Comparison of ENCODE assay signal across 1 fruit fly cellular context in genomic region chr3L:3060054-3060979, dm6.
TF ChIP-seq lines count a peak whose summit lies in the region.

No protein-coding gene starts in this region.

TF ChIP-seq in whole organism, embryonic, 481 proteins besides CTCF, POLR2A, EP300 and RAD21 (continued from another document and continues in another):
- TF ChIP-seq Hr51 (GFP tag; optimal IDR thresholded peaks at IDR 0.05; lab: Kevin White, UChicago), result peak; percentile 98
- TF ChIP-seq onecut (GFP tag; IDR thresholded peaks at IDR 0.05; lab: Robert Waterston, UW), result peak; percentile 97
- TF ChIP-seq emc (GFP tag; optimal IDR thresholded peaks at IDR 0.05; lab: Kevin White, UChicago), result peak; percentile 97
- peak; percentile 97 for TF ChIP-seq sim (GFP tag; IDR thresholded peaks at IDR 0.05; lab: Robert Waterston, UW)
- TF ChIP-seq CG18764 (GFP tag; optimal IDR thresholded peaks at IDR 0.05; lab: Kevin White, UChicago), result peak; percentile 96
- TF ChIP-seq CG15696 (tag; optimal IDR thresholded peaks at IDR 0.05; lab: Kevin White, UChicago), result peak; percentile 94
- peak; percentile 98 for TF ChIP-seq gt (GFP tag; IDR thresholded peaks at IDR 0.05; lab: Robert Waterston, UW)
- TF ChIP-seq az2 (GFP tag; optimal IDR thresholded peaks at IDR 0.05; lab: Kevin White, UChicago), result peak; percentile 99
- peak; percentile 96 for TF ChIP-seq ftz-f1 (GFP tag; optimal IDR thresholded peaks at IDR 0.05; lab: Kevin White, UChicago)
- TF ChIP-seq CkIIα-i1 (GFP tag; IDR thresholded peaks at IDR 0.05; lab: Robert Waterston, UW), result peak; percentile 98
- TF ChIP-seq CG31224 (GFP tag; IDR thresholded peaks at IDR 0.05; lab: Robert Waterston, UW), result peak; percentile 97
- peak; percentile 97 for TF ChIP-seq Dek (tag; optimal IDR thresholded peaks at IDR 0.05; lab: Kevin White, UChicago)
- peak; percentile 95 for TF ChIP-seq Hand (GFP tag; optimal IDR thresholded peaks at IDR 0.05; lab: Kevin White, UChicago)
- peak; percentile 97 for TF ChIP-seq btn (GFP tag; optimal IDR thresholded peaks at IDR 0.05; lab: Kevin White, UChicago)
- peak; percentile 99 for TF ChIP-seq jigr1 (GFP tag; IDR thresholded peaks at IDR 0.05; lab: Robert Waterston, UW)
- TF ChIP-seq CG8478 (optimal IDR thresholded peaks at IDR 0.05; lab: Kevin White, UChicago), result no peak
- no peak for TF ChIP-seq CG16813 (GFP tag; IDR thresholded peaks at IDR 0.05; lab: Robert Waterston, UW; ENCODE audit: partially characterized antibody)
- peak; percentile 100 for TF ChIP-seq sr (GFP tag; IDR thresholded peaks at IDR 0.05; lab: Robert Waterston, UW)
- peak; percentile 87 for TF ChIP-seq Jarid2 (GFP tag; optimal IDR thresholded peaks at IDR 0.05; lab: Kevin White, UChicago)
- TF ChIP-seq CG13624 (GFP tag; optimal IDR thresholded peaks at IDR 0.05; lab: Kevin White, UChicago), result peak; percentile 99
- TF ChIP-seq CG32767 (GFP tag; IDR thresholded peaks at IDR 0.05; lab: Robert Waterston, UW), result peak; percentile 99
- peak; percentile 99 for TF ChIP-seq pho (GFP tag; optimal IDR thresholded peaks at IDR 0.05; lab: Kevin White, UChicago)
- peak; percentile 98 for TF ChIP-seq CoRest (tag; optimal IDR thresholded peaks at IDR 0.05; lab: Kevin White, UChicago)
- TF ChIP-seq zen (tag; optimal IDR thresholded peaks at IDR 0.05; lab: Kevin White, UChicago), result peak; percentile 94
- TF ChIP-seq CG12299 (tag; optimal IDR thresholded peaks at IDR 0.05; lab: Kevin White, UChicago), result peak; percentile 93
- peak; percentile 99 for TF ChIP-seq CG4404 (GFP tag; IDR thresholded peaks at IDR 0.05; lab: Robert Waterston, UW)
- peak; percentile 99 for TF ChIP-seq ind (GFP tag; optimal IDR thresholded peaks at IDR 0.05; lab: Kevin White, UChicago)
- TF ChIP-seq CG13775 (GFP tag; optimal IDR thresholded peaks at IDR 0.05; lab: Kevin White, UChicago), result peak; percentile 98
- peak; percentile 100 for TF ChIP-seq lab (GFP tag; optimal IDR thresholded peaks at IDR 0.05; lab: Kevin White, UChicago)
- peak; percentile 97 for TF ChIP-seq CG4820 (GFP tag; optimal IDR thresholded peaks at IDR 0.05; lab: Kevin White, UChicago)
- TF ChIP-seq so (GFP tag; IDR thresholded peaks at IDR 0.05; lab: Robert Waterston, UW), result peak; percentile 99
- TF ChIP-seq her (GFP tag; optimal IDR thresholded peaks at IDR 0.05; lab: Kevin White, UChicago), result peak; percentile 97
- peak; percentile 95 for TF ChIP-seq Blimp-1 (GFP tag; optimal IDR thresholded peaks at IDR 0.05; lab: Kevin White, UChicago)
- peak; percentile 82 for TF ChIP-seq CG33557 (GFP tag; optimal IDR thresholded peaks at IDR 0.05; lab: Kevin White, UChicago)
- TF ChIP-seq Asciz (GFP tag; optimal IDR thresholded peaks at IDR 0.05; lab: Kevin White, UChicago), result peak; percentile 97
- peak; percentile 46; the same call in 1 of the 2 replicates for TF ChIP-seq hbn (GFP tag; IDR thresholded peaks at IDR 0.05; lab: Robert Waterston, UW; ENCODE audit: partially characterized antibody)
- TF ChIP-seq Doc2 (GFP tag; IDR thresholded peaks at IDR 0.05; lab: Robert Waterston, UW), result peak; percentile 98
- TF ChIP-seq Dad (GFP tag; optimal IDR thresholded peaks at IDR 0.05; lab: Kevin White, UChicago), result peak; percentile 99
- no peak for TF ChIP-seq zf30C (GFP tag; optimal IDR thresholded peaks at IDR 0.05; lab: Kevin White, UChicago)
- peak; percentile 93 for TF ChIP-seq CG8359 (GFP tag; optimal IDR thresholded peaks at IDR 0.05; lab: Kevin White, UChicago; ENCODE audit: borderline replicate concordance)
- peak; percentile 97 for TF ChIP-seq p53 (GFP tag; optimal IDR thresholded peaks at IDR 0.05; lab: Kevin White, UChicago)
- peak; percentile 91 for TF ChIP-seq CG15601 (tag; optimal IDR thresholded peaks at IDR 0.05; lab: Kevin White, UChicago)
- TF ChIP-seq sisA (GFP tag; IDR thresholded peaks at IDR 0.05; lab: Robert Waterston, UW), result peak; percentile 100
- TF ChIP-seq dpn (GFP tag; optimal IDR thresholded peaks at IDR 0.05; lab: Kevin White, UChicago), result peak; percentile 99
- peak; percentile 99 for TF ChIP-seq CG3847 (GFP tag; IDR thresholded peaks at IDR 0.05; lab: Robert Waterston, UW)
- TF ChIP-seq slp2 (GFP tag; optimal IDR thresholded peaks at IDR 0.05; lab: Kevin White, UChicago), result peak; percentile 97
- TF ChIP-seq Fer3 (tag; optimal IDR thresholded peaks at IDR 0.05; lab: Kevin White, UChicago), result peak; percentile 98
- peak; percentile 66 for TF ChIP-seq MESR4 (GFP tag; optimal IDR thresholded peaks at IDR 0.05; lab: Kevin White, UChicago)
- peak; percentile 98 for TF ChIP-seq CG11398 (GFP tag; optimal IDR thresholded peaks at IDR 0.05; lab: Kevin White, UChicago)
- peak; percentile 97 for TF ChIP-seq NC2β (GFP tag; optimal IDR thresholded peaks at IDR 0.05; lab: Kevin White, UChicago)
- peak; percentile 12 for TF ChIP-seq BEAF-32 (GFP tag; optimal IDR thresholded peaks at IDR 0.05; lab: Kevin White, UChicago)
- TF ChIP-seq insv (GFP tag; optimal IDR thresholded peaks at IDR 0.05; lab: Kevin White, UChicago), result peak; percentile 72 to 74
- peak; percentile 99 for TF ChIP-seq ems (GFP tag; optimal IDR thresholded peaks at IDR 0.05; lab: Kevin White, UChicago)
- peak; percentile 100 for TF ChIP-seq Rfx (GFP tag; IDR thresholded peaks at IDR 0.05; lab: Robert Waterston, UW)
- TF ChIP-seq TFAM (GFP tag; optimal IDR thresholded peaks at IDR 0.05; lab: Kevin White, UChicago), result peak; percentile 92
- TF ChIP-seq slou (GFP tag; optimal IDR thresholded peaks at IDR 0.05; lab: Kevin White, UChicago), result peak; percentile 95
- TF ChIP-seq trh (GFP tag; optimal IDR thresholded peaks at IDR 0.05; lab: Kevin White, UChicago), result peak; percentile 96
- TF ChIP-seq lilli (GFP tag; optimal IDR thresholded peaks at IDR 0.05; lab: Kevin White, UChicago), result peak; percentile 99
- TF ChIP-seq CG18619 (GFP tag; optimal IDR thresholded peaks at IDR 0.05; lab: Kevin White, UChicago), result peak; percentile 99
- peak; percentile 84 for TF ChIP-seq CG10565 (GFP tag; optimal IDR thresholded peaks at IDR 0.05; lab: Kevin White, UChicago)
- TF ChIP-seq CG5953 (GFP tag; IDR thresholded peaks at IDR 0.05; lab: Robert Waterston, UW), result peak; percentile 99
- peak; percentile 92 for TF ChIP-seq Vsx1 (GFP tag; optimal IDR thresholded peaks at IDR 0.05; lab: Kevin White, UChicago)
- peak in 1 of 2 experiments; percentile 94 for TF ChIP-seq Eip74EF (GFP tag; optimal IDR thresholded peaks at IDR 0.05; lab: Kevin White, UChicago)
- peak; percentile 99 for TF ChIP-seq tin (GFP tag; optimal IDR thresholded peaks at IDR 0.05; lab: Kevin White, UChicago)
- TF ChIP-seq CG17612 (GFP tag; IDR thresholded peaks at IDR 0.05; lab: Robert Waterston, UW), result peak; percentile 98
- peak; percentile 94 for TF ChIP-seq ssp (GFP tag; IDR thresholded peaks at IDR 0.05; lab: Robert Waterston, UW)
- peak; percentile 80 for TF ChIP-seq CG2116 (GFP tag; optimal IDR thresholded peaks at IDR 0.05; lab: Kevin White, UChicago)
- TF ChIP-seq chn (GFP tag; optimal IDR thresholded peaks at IDR 0.05; lab: Kevin White, UChicago), result peak; percentile 98
- TF ChIP-seq CG7372 (GFP tag; IDR thresholded peaks at IDR 0.05; lab: Robert Waterston, UW), result peak; percentile 99
- TF ChIP-seq CG1529 (GFP tag; optimal IDR thresholded peaks at IDR 0.05; lab: Kevin White, UChicago), result peak; percentile 96
- TF ChIP-seq usp (GFP tag; optimal IDR thresholded peaks at IDR 0.05; lab: Kevin White, UChicago), result no peak
- TF ChIP-seq gce (GFP tag; IDR thresholded peaks at IDR 0.05; lab: Robert Waterston, UW), result peak; percentile 99
- peak; percentile 96 for TF ChIP-seq Six4 (GFP tag; optimal IDR thresholded peaks at IDR 0.05; lab: Kevin White, UChicago)
- peak; percentile 86 for TF ChIP-seq sqz (GFP tag; optimal IDR thresholded peaks at IDR 0.05; lab: Kevin White, UChicago)
- TF ChIP-seq pb (GFP tag; optimal IDR thresholded peaks at IDR 0.05; lab: Kevin White, UChicago), result peak; percentile 98
- peak; percentile 97 for TF ChIP-seq dm (GFP tag; optimal IDR thresholded peaks at IDR 0.05; lab: Kevin White, UChicago)
- peak; percentile 99 for TF ChIP-seq CG17359 (tag; optimal IDR thresholded peaks at IDR 0.05; lab: Kevin White, UChicago)
- TF ChIP-seq grau (tag; optimal IDR thresholded peaks at IDR 0.05; lab: Kevin White, UChicago), result peak; percentile 97
- peak; percentile 14 for TF ChIP-seq gfzf (GFP tag; optimal IDR thresholded peaks at IDR 0.05; lab: Kevin White, UChicago)
- TF ChIP-seq MBD-R2 (GFP tag; IDR thresholded peaks at IDR 0.05; lab: Robert Waterston, UW), result peak; percentile 99
- peak; percentile 98 for TF ChIP-seq CG9817 (tag; optimal IDR thresholded peaks at IDR 0.05; lab: Kevin White, UChicago)
- TF ChIP-seq ci (GFP tag; IDR thresholded peaks at IDR 0.05; lab: Robert Waterston, UW), result peak; percentile 100
- no peak for TF ChIP-seq HLH4C (GFP tag; IDR thresholded peaks at IDR 0.05; lab: Robert Waterston, UW; ENCODE audit: partially characterized antibody)
- TF ChIP-seq Chrac-16 (GFP tag; optimal IDR thresholded peaks at IDR 0.05; lab: Kevin White, UChicago), result peak; percentile 99
- peak; percentile 98 for TF ChIP-seq tup (GFP tag; optimal IDR thresholded peaks at IDR 0.05; lab: Kevin White, UChicago)
- TF ChIP-seq scrt (GFP tag; optimal IDR thresholded peaks at IDR 0.05; lab: Kevin White, UChicago), result peak; percentile 95
- no peak for TF ChIP-seq Stat92E (GFP tag; optimal IDR thresholded peaks at IDR 0.05; lab: Kevin White, UChicago)
- TF ChIP-seq Opbp (GFP tag; IDR thresholded peaks at IDR 0.05; lab: Robert Waterston, UW; ENCODE audit: partially characterized antibody), result no peak; the same call in 2 of the 3 replicates
- TF ChIP-seq gem (tag; optimal IDR thresholded peaks at IDR 0.05; lab: Kevin White, UChicago), result peak; percentile 98
- TF ChIP-seq unpg (GFP tag; optimal IDR thresholded peaks at IDR 0.05; lab: Kevin White, UChicago), result peak; percentile 98
- TF ChIP-seq CG6689 (GFP tag; IDR thresholded peaks at IDR 0.05; lab: Robert Waterston, UW), result peak; percentile 99
- TF ChIP-seq CG13123 (GFP tag; optimal IDR thresholded peaks at IDR 0.05; lab: Kevin White, UChicago), result peak; percentile 98
- TF ChIP-seq zfh1 (GFP tag; IDR thresholded peaks at IDR 0.05; lab: Robert Waterston, UW), result peak; percentile 99
- TF ChIP-seq dmrt11E (tag; optimal IDR thresholded peaks at IDR 0.05; lab: Kevin White, UChicago), result peak; percentile 92
- TF ChIP-seq CG8924 (tag; optimal IDR thresholded peaks at IDR 0.05; lab: Kevin White, UChicago), result peak; percentile 96
- peak; percentile 100 for TF ChIP-seq Optix (GFP tag; IDR thresholded peaks at IDR 0.05; lab: Robert Waterston, UW)
- peak; percentile 92 for TF ChIP-seq Lhr (GFP tag; optimal IDR thresholded peaks at IDR 0.05; lab: Kevin White, UChicago)
- TF ChIP-seq NK7.1 (GFP tag; optimal IDR thresholded peaks at IDR 0.05; lab: Kevin White, UChicago), result peak; percentile 98
- TF ChIP-seq ranshi (GFP tag; IDR thresholded peaks at IDR 0.05; lab: Robert Waterston, UW), result peak; percentile 100
- TF ChIP-seq PHDP (tag; optimal IDR thresholded peaks at IDR 0.05; lab: Kevin White, UChicago), result peak; percentile 97
- peak; percentile 98 for TF ChIP-seq CG10654 (GFP tag; optimal IDR thresholded peaks at IDR 0.05; lab: Kevin White, UChicago)
- TF ChIP-seq CG14860 (GFP tag; IDR thresholded peaks at IDR 0.05; lab: Robert Waterston, UW; ENCODE audit: partially characterized antibody), result no peak
- peak; percentile 99 for TF ChIP-seq Sox102F (GFP tag; optimal IDR thresholded peaks at IDR 0.05; lab: Kevin White, UChicago)
- TF ChIP-seq Hmr (GFP tag; optimal IDR thresholded peaks at IDR 0.05; lab: Kevin White, UChicago), result peak; percentile 99
- TF ChIP-seq CG2202 (tag; optimal IDR thresholded peaks at IDR 0.05; lab: Kevin White, UChicago), result peak; percentile 93
- TF ChIP-seq CG4328 (GFP tag; optimal IDR thresholded peaks at IDR 0.05; lab: Kevin White, UChicago), result peak; percentile 95
- peak; percentile 99 for TF ChIP-seq CG4730 (GFP tag; IDR thresholded peaks at IDR 0.05; lab: Robert Waterston, UW)
- peak; percentile 99 for TF ChIP-seq CG14667 (GFP tag; IDR thresholded peaks at IDR 0.05; lab: Robert Waterston, UW)
- peak; percentile 94 for TF ChIP-seq CG10543 (GFP tag; optimal IDR thresholded peaks at IDR 0.05; lab: Kevin White, UChicago)
- peak; percentile 98 for TF ChIP-seq gsb (GFP tag; IDR thresholded peaks at IDR 0.05; lab: Robert Waterston, UW)
- peak; percentile 98 for TF ChIP-seq CG1647 (GFP tag; optimal IDR thresholded peaks at IDR 0.05; lab: Kevin White, UChicago)
- TF ChIP-seq wdn (GFP tag; IDR thresholded peaks at IDR 0.05; lab: Robert Waterston, UW), result peak; percentile 99
- TF ChIP-seq tna (GFP tag; IDR thresholded peaks at IDR 0.05; lab: Robert Waterston, UW; ENCODE audit: partially characterized antibody), result no peak
- peak; percentile 98 for TF ChIP-seq Oli (tag; optimal IDR thresholded peaks at IDR 0.05; lab: Kevin White, UChicago)
- peak; percentile 99 for TF ChIP-seq Pdp1 (GFP tag; optimal IDR thresholded peaks at IDR 0.05; lab: Kevin White, UChicago)
- peak; percentile 98 for TF ChIP-seq CG12942 (GFP tag; optimal IDR thresholded peaks at IDR 0.05; lab: Kevin White, UChicago)
- TF ChIP-seq tgo (GFP tag; IDR thresholded peaks at IDR 0.05; lab: Robert Waterston, UW), result peak; percentile 99
- TF ChIP-seq Taf1 (GFP tag; IDR thresholded peaks at IDR 0.05; lab: Robert Waterston, UW), result peak; percentile 99
- TF ChIP-seq CG8290 (GFP tag; optimal IDR thresholded peaks at IDR 0.05; lab: Kevin White, UChicago), result peak; percentile 94
- TF ChIP-seq CG8290 (tag; optimal IDR thresholded peaks at IDR 0.05; lab: Kevin White, UChicago), result peak; percentile 86 to 100
- TF ChIP-seq kay (GFP tag; optimal IDR thresholded peaks at IDR 0.05; lab: Kevin White, UChicago), result peak; percentile 97
- TF ChIP-seq sug (tag; optimal IDR thresholded peaks at IDR 0.05; lab: Kevin White, UChicago), result peak; percentile 94
- peak; percentile 92 for TF ChIP-seq CG4707 (GFP tag; optimal IDR thresholded peaks at IDR 0.05; lab: Kevin White, UChicago)
- peak; percentile 96 for TF ChIP-seq Max (GFP tag; optimal IDR thresholded peaks at IDR 0.05; lab: Kevin White, UChicago)
- peak; percentile 94 for TF ChIP-seq mirr (GFP tag; optimal IDR thresholded peaks at IDR 0.05; lab: Kevin White, UChicago)
- peak; percentile 97 for TF ChIP-seq CG18476 (GFP tag; optimal IDR thresholded peaks at IDR 0.05; lab: Kevin White, UChicago)
- peak; percentile 98 for TF ChIP-seq CG12155 (GFP tag; optimal IDR thresholded peaks at IDR 0.05; lab: Kevin White, UChicago)
- peak; percentile 98 for TF ChIP-seq CG6813 (GFP tag; optimal IDR thresholded peaks at IDR 0.05; lab: Kevin White, UChicago)
- TF ChIP-seq CG4424 (GFP tag; optimal IDR thresholded peaks at IDR 0.05; lab: Kevin White, UChicago), result peak; percentile 98
- TF ChIP-seq CG11696 (GFP tag; IDR thresholded peaks at IDR 0.05; lab: Robert Waterston, UW), result peak; percentile 95
- peak; percentile 99 for TF ChIP-seq CG16815 (GFP tag; optimal IDR thresholded peaks at IDR 0.05; lab: Kevin White, UChicago)
